Worm (Caenorhabditis elegans) whole organism, L4 larva: ENCODE results near the gene dif-1.

Experiments
- F10B5.3 ChIP-seq: sonication (generic microtip); optimal IDR thresholded peaks from 2 replicates; lab custom pipeline; 2016; ENCODE audit warnings: mild to moderate bottlenecking, missing genetic modification characterization, missing compliant biosample characterization
- F49E8.2 ChIP-seq: sonication (generic microtip); optimal IDR thresholded peaks from 2 replicates; lab custom pipeline; 2016; ENCODE audit warnings: missing compliant biosample characterization, mild to moderate bottlenecking, missing genetic modification characterization, borderline replicate concordance
- R02D3.7 ChIP-seq: fragments of 150-350 bp; sonication (generic microtip); optimal IDR thresholded peaks from 3 replicates; lab custom pipeline; 2014; ENCODE audit warnings: missing biosample characterization, missing genetic modification characterization
- T20F7.1 ChIP-seq: fragments of 200-800 bp; sonication (Bioruptor generic); optimal IDR thresholded peaks from 2 replicates; lab custom pipeline; 2018; ENCODE audit warnings: mild to moderate bottlenecking, missing genetic modification characterization, missing compliant biosample characterization
- Y75B8A.6 ChIP-seq: fragments of 200-800 bp; sonication (Bioruptor generic); IDR thresholded peaks from 2 replicates; pipeline ENCODE4 v1.3.6; 2022; ENCODE audit warnings: missing genetic modification reagents, missing genetic modification characterization, missing compliant biosample characterization
- ZK337.2 ChIP-seq: fragments of 200-800 bp; sonication (Bioruptor generic); IDR thresholded peaks from 2 replicates; pipeline ENCODE4 v1.3.6; 2022; ENCODE audit warnings: missing genetic modification reagents, missing genetic modification characterization, missing compliant biosample characterization
- ceh-28 ChIP-seq: fragments of 150-350 bp; optimal IDR thresholded peaks from 2 replicates; lab custom pipeline; 2014; ENCODE audit warnings: missing biosample characterization, missing genetic modification reagents, missing genetic modification characterization
- ceh-44 ChIP-seq: fragments of 200-800 bp; sonication (Bioruptor generic); IDR thresholded peaks from 2 replicates; pipeline ENCODE4 v1.3.6; 2022; ENCODE audit warnings: missing genetic modification reagents, missing genetic modification characterization, missing compliant biosample characterization
- ctbp-1 ChIP-seq: fragments of 200-800 bp; sonication (Bioruptor generic); IDR thresholded peaks from 2 replicates; pipeline ENCODE4 v1.3.6; 2022; ENCODE audit warnings: missing genetic modification reagents, missing genetic modification characterization, missing compliant biosample characterization
- daf-12 ChIP-seq: fragments of 150-350 bp; optimal IDR thresholded peaks from 2 replicates; lab custom pipeline; 2014; ENCODE audit warnings: missing biosample characterization, missing genetic modification reagents, missing genetic modification characterization
- daf-16 ChIP-seq, 3 experiments: sonication (generic microtip); optimal IDR thresholded peaks; 2 replicates each; lab custom pipeline; 2016 to 2017; ENCODE audit warnings: missing genetic modification characterization in 3 of 3, missing genetic modification reagents in 3 of 3, mild to moderate bottlenecking in 2 of 3, missing compliant biosample characterization in 2 of 3, missing biosample characterization in 1 of 3, moderate library complexity in 1 of 3
- daf-19 ChIP-seq: fragments of 200-800 bp; sonication (Bioruptor generic); conservative IDR thresholded peaks from 2 replicates; pipeline ENCODE4 v1.3.6; 2022; ENCODE audit warnings: missing genetic modification characterization, missing compliant biosample characterization
- egl-27 ChIP-seq: sonication (generic microtip); optimal IDR thresholded peaks from 3 replicates; lab custom pipeline; 2017; ENCODE audit warnings: missing biosample characterization, missing genetic modification reagents, missing genetic modification characterization
- fos-1 ChIP-seq: fragments of 150-350 bp; optimal IDR thresholded peaks from 2 replicates; lab custom pipeline; 2014; ENCODE audit warnings: missing biosample characterization, missing genetic modification characterization
- gei-8 ChIP-seq: fragments of 200-800 bp; sonication (Bioruptor generic); optimal IDR thresholded peaks from 2 replicates; lab custom pipeline; 2018; ENCODE audit warnings: mild to moderate bottlenecking, missing genetic modification characterization, missing compliant biosample characterization
- hif-1 ChIP-seq, 2 experiments: sonication (generic microtip); optimal IDR thresholded peaks; 2 replicates each; lab custom pipeline; 2016 to 2017; ENCODE audit warnings: missing compliant biosample characterization in 2 of 2, missing genetic modification characterization in 2 of 2, missing genetic modification reagents in 2 of 2, missing genotype in 2 of 2, mild to moderate bottlenecking in 1 of 2
- hlh-11 ChIP-seq: fragments of 200-800 bp; sonication (Bioruptor generic); optimal IDR thresholded peaks from 2 replicates; lab custom pipeline; 2018; ENCODE audit warnings: mild to moderate bottlenecking, missing genetic modification characterization, missing compliant biosample characterization
- hlh-30 ChIP-seq: sonication (generic microtip); optimal IDR thresholded peaks from 2 replicates; lab custom pipeline; 2017; ENCODE audit warnings: antibody characterized with exemption, mild to moderate bottlenecking, missing genetic modification characterization, missing compliant biosample characterization; ENCODE audit not compliant: insufficient read depth
- lin-13 ChIP-seq: fragments of 150-350 bp; optimal IDR thresholded peaks from 2 replicates; lab custom pipeline; 2014; ENCODE audit warnings: missing biosample characterization, missing genetic modification reagents, missing genetic modification characterization
- lin-38 ChIP-seq: fragments of 200-800 bp; sonication (Bioruptor generic); IDR thresholded peaks from 2 replicates; pipeline ENCODE4 v1.3.6; 2022; ENCODE audit warnings: missing genetic modification reagents, missing genetic modification characterization, missing compliant biosample characterization
- madf-9 ChIP-seq: fragments of 200-800 bp; sonication (Bioruptor generic); conservative IDR thresholded peaks from 2 replicates; pipeline ENCODE4 v1.3.6; 2022; ENCODE audit warnings: missing genetic modification reagents, missing genetic modification characterization, missing compliant biosample characterization
- nhr-237 ChIP-seq: sonication (generic microtip); optimal IDR thresholded peaks from 2 replicates; lab custom pipeline; 2017; ENCODE audit warnings: missing biosample characterization, missing genetic modification characterization
- nhr-25 ChIP-seq: sonication (generic microtip); optimal IDR thresholded peaks from 2 replicates; lab custom pipeline; 2017; ENCODE audit warnings: missing genetic modification characterization, mild to moderate bottlenecking, missing compliant biosample characterization, antibody characterized with exemption, moderate library complexity, borderline replicate concordance; ENCODE audit not compliant: insufficient read depth
- nhr-41 ChIP-seq: fragments of 200-800 bp; sonication (Bioruptor generic); IDR thresholded peaks from 2 replicates; pipeline ENCODE4 v1.3.6; 2022; ENCODE audit warnings: missing genetic modification reagents, missing genetic modification characterization, missing compliant biosample characterization
- nhr-42 ChIP-seq: fragments of 200-800 bp; sonication (Bioruptor generic); IDR thresholded peaks from 2 replicates; pipeline ENCODE4 v1.3.6; 2022; ENCODE audit warnings: missing genetic modification characterization, missing compliant biosample characterization
- php-3 ChIP-seq: fragments of 200-800 bp; sonication (Bioruptor generic); IDR thresholded peaks from 2 replicates; pipeline ENCODE4 v1.3.6; 2022; ENCODE audit warnings: missing genetic modification reagents, missing genetic modification characterization, missing compliant biosample characterization
- saeg-2 ChIP-seq: fragments of 200-800 bp; sonication (Bioruptor generic); IDR thresholded peaks from 2 replicates; pipeline ENCODE4 v1.3.6; 2022; ENCODE audit warnings: missing genetic modification reagents, missing genetic modification characterization, missing compliant biosample characterization
- sdz-12 ChIP-seq: fragments of 200-800 bp; sonication (Bioruptor generic); optimal IDR thresholded peaks from 2 replicates; lab custom pipeline; 2018; ENCODE audit warnings: mild to moderate bottlenecking, missing genetic modification characterization, missing compliant biosample characterization
- snpc-1.2 ChIP-seq: fragments of 200-800 bp; sonication (Bioruptor generic); IDR thresholded peaks from 2 replicates; pipeline ENCODE4 v1.3.6; 2022; ENCODE audit warnings: missing genetic modification reagents, missing genetic modification characterization, missing compliant biosample characterization
- spr-1 ChIP-seq: sonication (generic microtip); optimal IDR thresholded peaks from 2 replicates; lab custom pipeline; 2016; ENCODE audit warnings: mild to moderate bottlenecking, missing genetic modification characterization, missing compliant biosample characterization
- unc-62 ChIP-seq, 3 experiments: fragments of 150-350 bp in 1 of 3; sonication (generic microtip); optimal IDR thresholded peaks in 2 of 3; peaks in 1 of 3; 1 replicate in 1 of 3; 2 replicates in 2 of 3; lab custom pipeline; 2014 to 2017; ENCODE audit warnings: missing biosample characterization in 3 of 3, missing genetic modification characterization in 3 of 3, missing genetic modification reagents in 3 of 3, missing genotype in 1 of 3
- vab-7 ChIP-seq: fragments of 200-800 bp; sonication (Bioruptor generic); IDR thresholded peaks from 2 replicates; pipeline ENCODE4 v1.3.6; 2022; ENCODE audit warnings: missing genetic modification reagents, missing genetic modification characterization, missing compliant biosample characterization
- zag-1 ChIP-seq: fragments of 150-350 bp; optimal IDR thresholded peaks from 2 replicates; lab custom pipeline; 2014; ENCODE audit warnings: missing biosample characterization, missing genetic modification characterization
- zfp-2 ChIP-seq: sonication (generic microtip); optimal IDR thresholded peaks from 2 replicates; lab custom pipeline; 2016; ENCODE audit warnings: mild to moderate bottlenecking, missing genetic modification characterization, missing compliant biosample characterization
- zip-2 ChIP-seq: fragments of 150-350 bp; optimal IDR thresholded peaks from 2 replicates; lab custom pipeline; 2014; ENCODE audit warnings: missing biosample characterization, missing genetic modification characterization

Gene dif-1

DNA sequence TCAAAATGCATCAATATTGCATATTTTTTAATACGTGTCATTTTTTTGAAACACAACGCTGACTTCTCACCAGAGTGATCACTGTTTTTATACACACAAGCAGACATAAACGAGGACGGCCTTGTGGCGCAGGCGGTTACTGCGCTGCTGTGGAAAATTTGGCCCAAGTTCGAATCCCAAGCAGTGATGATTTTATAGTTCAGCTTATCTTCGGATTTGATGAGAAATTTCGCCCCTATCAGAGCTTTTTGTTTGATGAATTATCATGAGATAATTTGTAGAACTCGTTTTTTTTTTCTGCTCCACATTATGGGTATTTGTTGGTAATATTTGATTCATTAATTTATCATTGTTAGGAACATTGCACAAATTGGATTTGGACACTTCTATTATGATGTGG lies 21.1 kb upstream of the dif-1 start (continued):
- TF ChIP-seq F10B5.3 (tag; lab: Kevin White, UChicago) (peak; percentile 81), nhr-25 (tag; lab: Kevin White, UChicago) (peak; percentile 38), hlh-30 (tag; lab: Kevin White, UChicago) (peak; percentile 71), daf-16 (GFP tag; optimal IDR thresholded peaks at IDR 0.05; lab: Kevin White, UChicago) (peak; percentile 73 to 97), daf-16 (tag; optimal IDR thresholded peaks at IDR 0.05; lab: Kevin White, UChicago) (peak; percentile 82), nhr-41 (peak; percentile 93), spr-1 (peak; percentile 89), gei-8 (GFP tag; lab: Kevin White, UChicago) (peak; percentile 92), ctbp-1 (GFP tag; lab: Robert Waterston, UW) (peak; percentile 94), daf-12 (tag; lab: Kevin White, UChicago) (no peak), zip-2 (tag; lab: Kevin White, UChicago) (peak; percentile 69), ceh-44 (peak; percentile 93), sdz-12 (GFP tag; lab: Kevin White, UChicago) (peak; percentile 95), egl-27 (tag; lab: Kevin White, UChicago) (no peak), zfp-2 (peak; percentile 73), lin-13 (GFP tag; lab: Kevin White, UChicago) (peak; percentile 83), R02D3.7 (tag; lab: Kevin White, UChicago) (peak; percentile 34), daf-19 (GFP tag; lab: Robert Waterston, UW) (no peak; the same call in 1 of the 2 replicates), fos-1 (tag; lab: Kevin White, UChicago) (no peak)

DNA sequence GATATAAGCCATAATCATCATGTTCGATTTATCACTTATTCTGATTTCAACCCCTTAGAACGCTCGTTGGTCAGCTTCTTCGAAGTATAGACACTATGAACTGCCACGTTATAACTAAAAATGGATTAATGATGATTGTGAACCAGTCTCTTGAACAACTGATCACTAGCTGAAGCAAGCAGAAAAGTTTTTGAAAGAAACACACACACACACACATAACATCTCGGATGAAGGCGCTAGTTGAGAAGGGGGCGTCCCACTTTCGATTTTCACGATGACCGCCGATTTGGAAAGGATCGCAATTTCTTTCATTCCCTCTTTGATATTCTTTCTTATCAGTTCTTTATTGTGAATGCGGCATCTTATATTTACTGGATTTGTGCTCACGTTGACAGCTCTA lies 15.8 kb upstream of the dif-1 start, which contains the start of gene clec-180:
TSS of gene clec-180 (plus strand) at position 301 of the 400 bp plus-strand sequence.
- no peak for TF ChIP-seq nhr-42 (GFP tag; lab: Robert Waterston, UW)
- no peak for TF ChIP-seq ctbp-1 (GFP tag; lab: Robert Waterston, UW)
- no peak for TF ChIP-seq saeg-2 (GFP tag; lab: Robert Waterston, UW)
- no peak for TF ChIP-seq Y75B8A.6
- TF ChIP-seq gei-8 (GFP tag; lab: Kevin White, UChicago) = no peak
- TF ChIP-seq hlh-30 (tag; lab: Kevin White, UChicago) = no peak
- TF ChIP-seq zag-1 = no peak
- no peak for TF ChIP-seq T20F7.1
- TF ChIP-seq ZK337.2 (GFP tag; lab: Robert Waterston, UW) = no peak
- TF ChIP-seq hif-1 (tag; optimal IDR thresholded peaks at IDR 0.05; lab: Kevin White, UChicago) = no peak
- no peak for TF ChIP-seq ceh-28 (tag; lab: Kevin White, UChicago)
- no peak for TF ChIP-seq php-3 (GFP tag; lab: Robert Waterston, UW)
- TF ChIP-seq snpc-1.2 (GFP tag; lab: Robert Waterston, UW) = no peak
- TF ChIP-seq vab-7 (GFP tag; lab: Robert Waterston, UW) = no peak
- TF ChIP-seq daf-16 (GFP tag; optimal IDR thresholded peaks at IDR 0.05; lab: Kevin White, UChicago) = no peak
- TF ChIP-seq daf-16 (tag; optimal IDR thresholded peaks at IDR 0.05; lab: Kevin White, UChicago) = no peak
- TF ChIP-seq lin-38 (GFP tag; lab: Robert Waterston, UW) = no peak
- TF ChIP-seq hlh-11 (tag; lab: Kevin White, UChicago) = no peak
- no peak for TF ChIP-seq F49E8.2 (tag; lab: Kevin White, UChicago)
- no peak for TF ChIP-seq ceh-44
- no peak for TF ChIP-seq madf-9 (GFP tag; lab: Robert Waterston, UW)

DNA sequence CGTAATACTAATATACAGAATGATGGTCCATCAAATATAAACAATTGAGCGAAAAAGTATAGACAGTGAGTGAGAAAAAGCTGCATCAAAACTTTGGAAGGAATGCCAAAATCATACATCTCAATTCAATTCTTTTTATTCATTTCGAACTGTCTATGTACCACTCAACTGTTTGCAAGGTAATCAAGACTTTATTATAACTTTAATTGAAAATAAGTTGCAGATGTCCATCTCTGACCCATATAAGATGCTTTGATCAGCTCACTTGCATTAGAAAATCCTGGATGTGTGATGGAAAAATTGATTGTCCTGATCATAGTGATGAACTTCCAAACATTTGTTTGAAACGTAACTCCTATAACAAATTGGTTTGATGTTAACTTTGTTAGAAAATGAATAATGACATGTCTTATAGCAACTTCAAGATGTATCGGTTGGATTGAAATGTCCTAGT lies 14.8 kb upstream of the dif-1 start, which contains the start of gene F32E10.8:
TSS of gene F32E10.8 (plus strand) at position 51 of the 454 bp plus-strand sequence.
- no peak for TF ChIP-seq nhr-237
- peak in 1 of 2 experiments; percentile 97 for TF ChIP-seq unc-62 (GFP tag; optimal IDR thresholded peaks at IDR 0.05 in 1 of 2; lab: Kevin White, UChicago)
- no peak for TF ChIP-seq unc-62 (tag; optimal IDR thresholded peaks at IDR 0.05; lab: Kevin White, UChicago)
- TF ChIP-seq snpc-1.2 (GFP tag; lab: Robert Waterston, UW) = no peak
